Worm (Caenorhabditis elegans): ENCODE data around the gene shn-1.
A peak's percentile ranks its signal among the peaks of the same experiment; 100 is the strongest.

The shn-1 gene

DNA sequence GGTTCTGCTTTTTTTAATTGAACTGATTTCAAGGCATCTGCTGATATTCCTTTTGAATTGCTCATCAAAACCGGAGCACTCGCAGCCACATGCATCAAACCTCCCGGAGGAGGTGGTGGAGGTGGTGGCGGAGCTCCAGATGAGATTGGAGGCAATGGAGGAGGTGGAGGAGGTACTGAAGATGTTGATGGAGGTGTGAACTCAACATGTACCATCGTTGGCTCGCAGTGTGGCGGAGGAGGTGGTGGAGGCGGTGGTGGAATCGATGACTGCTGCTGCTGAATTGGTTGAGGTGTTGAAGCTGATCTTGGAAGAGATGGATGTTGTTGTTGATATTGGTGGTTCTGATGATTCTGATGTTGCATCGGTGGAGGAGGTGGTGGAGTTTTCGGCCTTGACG, 3.8 kb downstream of the shn-1 start:
- TF ChIP-seq tbx-11 (GFP tag; IDR thresholded peaks at IDR 0.05) = no peak
- TF ChIP-seq scrt-1 (GFP tag; IDR thresholded peaks at IDR 0.05) = no peak
- TF ChIP-seq ets-7 (tag; optimal IDR thresholded peaks at IDR 0.05) = no peak
- TF ChIP-seq hmbx-1 (tag; optimal IDR thresholded peaks at IDR 0.05) = no peak
- no peak for TF ChIP-seq tra-4 (tag; optimal IDR thresholded peaks at IDR 0.05)
- TF ChIP-seq hnd-1 (tag; optimal IDR thresholded peaks at IDR 0.05) = no peak
- TF ChIP-seq ceh-13 (GFP tag; optimal IDR thresholded peaks at IDR 0.05) = no peak
- TF ChIP-seq ama-1 (optimal IDR thresholded peaks at IDR 0.05) = no peak
- TF ChIP-seq B0310.2 (tag; optimal IDR thresholded peaks at IDR 0.05) = no peak
- TF ChIP-seq hmg-4 (GFP tag; optimal IDR thresholded peaks at IDR 0.05) = no peak
- TF ChIP-seq tbx-37 (GFP tag; conservative IDR thresholded peaks at IDR 0.05) = no peak
- no peak for TF ChIP-seq ceh-36 (tag; optimal IDR thresholded peaks at IDR 0.05)
- TF ChIP-seq F13C5.2 (tag; optimal IDR thresholded peaks at IDR 0.05) = no peak
- TF ChIP-seq aly-1 (tag; optimal IDR thresholded peaks at IDR 0.05) = no peak
- no peak for TF ChIP-seq pes-1 (GFP tag; IDR thresholded peaks at IDR 0.05)
- TF ChIP-seq sea-1 (GFP tag; conservative IDR thresholded peaks at IDR 0.05) = no peak
- no peak for TF ChIP-seq flt-1 (GFP tag; IDR thresholded peaks at IDR 0.05)

DNA sequence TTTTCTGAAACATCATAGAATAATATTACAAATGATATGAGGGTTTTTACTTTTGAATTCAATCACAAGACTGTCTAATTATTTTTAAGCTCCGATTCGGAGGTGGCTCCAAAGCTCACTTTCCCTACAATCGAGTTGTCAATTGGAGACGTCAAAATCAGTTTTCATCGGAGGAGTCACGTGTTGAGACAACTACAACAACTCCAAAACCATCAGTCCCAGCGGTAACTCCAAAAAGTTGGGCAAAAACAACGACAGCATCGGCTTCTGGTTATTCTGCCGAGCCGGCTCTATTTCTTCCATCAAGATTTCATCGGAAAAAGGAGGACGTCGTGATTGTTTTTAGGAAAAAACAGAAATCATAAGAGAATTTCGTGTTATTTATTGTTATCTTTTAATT, 6.7 kb downstream of the shn-1 start:
- peak; percentile 58 for TF ChIP-seq ama-1 (optimal IDR thresholded peaks at IDR 0.05)
- no peak for TF ChIP-seq pes-1 (GFP tag; IDR thresholded peaks at IDR 0.05)

DNA sequence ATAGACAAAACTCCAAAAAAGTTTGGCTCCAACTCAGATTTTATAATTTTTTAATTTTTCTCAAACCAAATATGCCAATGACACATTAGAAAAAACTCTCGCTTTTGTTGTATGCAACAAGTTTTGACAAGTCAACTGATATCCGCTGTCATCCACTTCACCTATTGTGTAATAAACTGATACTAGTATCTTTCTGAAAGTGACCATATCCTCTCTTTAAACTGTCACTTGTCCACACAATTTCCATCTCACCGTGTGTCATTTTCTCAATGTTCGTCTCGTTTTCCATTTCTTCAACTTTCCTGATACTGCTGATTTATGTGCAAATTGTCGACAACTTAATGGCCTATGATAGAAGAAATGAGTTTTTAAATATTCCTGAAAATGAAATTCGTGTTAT, 7.7 kb downstream of the shn-1 start, which contains the start of the genes C33B4.5 and C33B4.4:
Gene C33B4.5 (plus strand): TSS at position 270 of the 400 bp plus-strand sequence.
Gene C33B4.4 (minus strand): TSS at position 385 of the 400 bp plus-strand sequence.
- TF ChIP-seq flt-1 (GFP tag; IDR thresholded peaks at IDR 0.05) (no peak), hmg-4 (GFP tag; optimal IDR thresholded peaks at IDR 0.05) (no peak), ets-7 (tag; optimal IDR thresholded peaks at IDR 0.05) (no peak), pes-1 (GFP tag; IDR thresholded peaks at IDR 0.05) (no peak), hmbx-1 (tag; optimal IDR thresholded peaks at IDR 0.05) (no peak), tra-4 (tag; optimal IDR thresholded peaks at IDR 0.05) (no peak), F13C5.2 (tag; optimal IDR thresholded peaks at IDR 0.05) (no peak), B0310.2 (tag; optimal IDR thresholded peaks at IDR 0.05) (no peak), hnd-1 (tag; optimal IDR thresholded peaks at IDR 0.05) (no peak), scrt-1 (GFP tag; IDR thresholded peaks at IDR 0.05) (no peak), aly-1 (tag; optimal IDR thresholded peaks at IDR 0.05) (no peak), tbx-37 (GFP tag; conservative IDR thresholded peaks at IDR 0.05) (no peak), sea-1 (GFP tag; conservative IDR thresholded peaks at IDR 0.05) (no peak), ceh-13 (GFP tag; optimal IDR thresholded peaks at IDR 0.05) (no peak), ama-1 (optimal IDR thresholded peaks at IDR 0.05) (no peak), tbx-11 (GFP tag; IDR thresholded peaks at IDR 0.05) (no peak), ceh-36 (tag; optimal IDR thresholded peaks at IDR 0.05) (no peak)

DNA sequence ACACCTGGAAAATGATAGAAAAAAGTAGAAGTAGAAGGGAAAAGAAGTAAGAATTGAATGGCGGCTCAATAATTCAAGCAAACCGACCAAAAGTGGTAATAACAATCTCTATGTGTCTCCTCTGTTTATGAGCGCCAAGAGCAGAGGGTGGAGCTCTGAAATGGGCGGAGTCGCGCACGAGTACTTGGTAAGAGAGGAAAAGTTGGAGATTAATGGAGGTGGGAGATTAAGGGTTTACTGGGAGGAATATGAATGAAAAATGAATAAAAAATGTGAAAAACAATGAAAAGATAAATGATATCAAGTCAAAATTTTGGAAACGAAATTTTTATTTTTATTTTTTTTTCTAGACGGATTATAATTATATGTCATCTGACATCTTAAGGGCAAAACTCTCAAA, 13.1 kb downstream of the shn-1 start:
- TF ChIP-seq ama-1 (optimal IDR thresholded peaks at IDR 0.05) (no peak), pes-1 (GFP tag; IDR thresholded peaks at IDR 0.05) (no peak), scrt-1 (GFP tag; IDR thresholded peaks at IDR 0.05) (no peak), F13C5.2 (tag; optimal IDR thresholded peaks at IDR 0.05) (no peak), hnd-1 (tag; optimal IDR thresholded peaks at IDR 0.05) (no peak), tbx-37 (GFP tag; conservative IDR thresholded peaks at IDR 0.05) (no peak)

DNA sequence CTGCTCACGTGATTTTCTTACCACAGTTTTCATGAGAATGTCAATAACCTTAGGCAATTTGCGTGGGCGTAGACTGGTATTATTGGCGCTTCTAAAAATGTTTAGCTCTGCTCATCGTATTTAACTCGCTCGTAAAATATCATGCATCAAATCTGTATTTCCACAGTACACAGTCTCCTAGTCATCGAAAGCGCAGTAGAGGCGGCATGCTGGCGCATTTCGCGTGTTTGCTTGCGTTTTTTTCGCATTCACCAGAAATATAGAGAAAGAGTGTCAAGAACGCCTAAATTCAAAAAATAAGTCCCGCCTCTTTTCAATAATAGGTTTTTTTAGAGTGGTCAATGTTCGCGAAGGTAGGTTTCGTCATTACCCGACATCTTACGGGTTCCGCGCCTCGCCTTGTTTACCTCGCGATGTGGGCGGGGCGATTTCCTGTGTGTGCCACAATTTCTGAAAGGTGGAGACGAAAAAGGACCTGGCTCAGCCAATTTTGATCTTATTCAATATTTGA, 14.1 kb downstream of the shn-1 start:
- TF ChIP-seq hmbx-1 (tag; optimal IDR thresholded peaks at IDR 0.05) = no peak
- TF ChIP-seq tbx-37 (GFP tag; conservative IDR thresholded peaks at IDR 0.05) = no peak
- TF ChIP-seq sea-1 (GFP tag; conservative IDR thresholded peaks at IDR 0.05) = no peak
- TF ChIP-seq ama-1 (optimal IDR thresholded peaks at IDR 0.05) = no peak
- TF ChIP-seq hnd-1 (tag; optimal IDR thresholded peaks at IDR 0.05) = no peak
- TF ChIP-seq ceh-36 (tag; optimal IDR thresholded peaks at IDR 0.05) = no peak
- no peak for TF ChIP-seq flt-1 (GFP tag; IDR thresholded peaks at IDR 0.05)
- no peak for TF ChIP-seq aly-1 (tag; optimal IDR thresholded peaks at IDR 0.05)
- no peak for TF ChIP-seq tbx-11 (GFP tag; IDR thresholded peaks at IDR 0.05)
- TF ChIP-seq tra-4 (tag; optimal IDR thresholded peaks at IDR 0.05) = no peak
- TF ChIP-seq B0310.2 (tag; optimal IDR thresholded peaks at IDR 0.05) = no peak
- no peak for TF ChIP-seq ets-7 (tag; optimal IDR thresholded peaks at IDR 0.05)
- no peak for TF ChIP-seq scrt-1 (GFP tag; IDR thresholded peaks at IDR 0.05)

DNA sequence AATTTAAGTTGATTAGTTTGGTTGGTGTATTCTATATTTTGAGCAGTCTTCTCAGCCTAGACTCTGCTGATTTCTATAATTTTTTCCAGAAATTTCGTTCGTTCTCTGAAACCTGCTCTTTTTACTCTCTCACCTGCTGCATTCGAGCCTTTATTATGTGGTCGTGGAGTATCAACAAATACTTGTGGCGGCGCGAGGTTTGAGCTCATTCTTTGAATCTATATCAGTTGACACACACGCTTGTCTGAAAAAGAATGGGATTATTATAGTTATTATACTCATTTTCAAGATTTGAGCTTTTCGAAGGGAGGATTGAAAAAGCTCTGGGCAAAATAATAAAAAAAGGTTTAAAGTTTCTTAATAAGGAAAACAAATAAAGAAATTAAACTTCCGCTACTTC, 14.7 kb downstream of the shn-1 start:
- TF ChIP-seq pes-1 (GFP tag; IDR thresholded peaks at IDR 0.05) (no peak), ceh-36 (tag; optimal IDR thresholded peaks at IDR 0.05) (no peak), tbx-37 (GFP tag; conservative IDR thresholded peaks at IDR 0.05) (no peak), scrt-1 (GFP tag; IDR thresholded peaks at IDR 0.05) (no peak), ama-1 (optimal IDR thresholded peaks at IDR 0.05) (no peak), aly-1 (tag; optimal IDR thresholded peaks at IDR 0.05) (no peak), ceh-13 (GFP tag; optimal IDR thresholded peaks at IDR 0.05) (no peak), tra-4 (tag; optimal IDR thresholded peaks at IDR 0.05) (no peak), hmbx-1 (tag; optimal IDR thresholded peaks at IDR 0.05) (no peak), sea-1 (GFP tag; conservative IDR thresholded peaks at IDR 0.05) (no peak), tbx-11 (GFP tag; IDR thresholded peaks at IDR 0.05) (no peak), F13C5.2 (tag; optimal IDR thresholded peaks at IDR 0.05) (no peak), hmg-4 (GFP tag; optimal IDR thresholded peaks at IDR 0.05) (no peak)

DNA sequence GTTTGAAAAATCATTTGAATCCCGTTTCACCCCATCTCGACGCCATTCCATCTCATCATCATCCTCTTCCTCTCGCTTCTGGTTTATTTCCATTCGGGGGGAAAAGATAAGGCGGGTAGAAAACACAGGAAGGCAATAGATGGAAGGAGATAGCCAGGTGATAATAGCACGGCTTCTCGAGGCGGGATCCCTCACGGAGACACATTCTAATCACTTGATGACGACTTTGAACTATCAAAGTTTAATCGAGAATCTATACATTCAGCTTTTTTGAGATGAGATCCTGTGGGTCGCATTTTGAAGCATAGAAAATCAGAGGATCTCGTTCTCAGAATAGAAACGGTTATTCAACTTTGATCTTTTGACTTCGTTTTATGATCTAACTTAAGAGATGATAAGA, 18.8 kb downstream of the shn-1 start, which contains the start of gene C33B4.2:
Gene C33B4.2 (minus strand): TSS at position 165 of the 400 bp plus-strand sequence.
- no peak for TF ChIP-seq hmbx-1 (tag; optimal IDR thresholded peaks at IDR 0.05)
- TF ChIP-seq flt-1 (GFP tag; IDR thresholded peaks at IDR 0.05) = no peak
- no peak for TF ChIP-seq tbx-11 (GFP tag; IDR thresholded peaks at IDR 0.05)
- TF ChIP-seq ama-1 (optimal IDR thresholded peaks at IDR 0.05) = no peak
- no peak for TF ChIP-seq aly-1 (tag; optimal IDR thresholded peaks at IDR 0.05)
- TF ChIP-seq tbx-37 (GFP tag; conservative IDR thresholded peaks at IDR 0.05) = no peak
- TF ChIP-seq ets-7 (tag; optimal IDR thresholded peaks at IDR 0.05) = no peak
- no peak for TF ChIP-seq ceh-13 (GFP tag; optimal IDR thresholded peaks at IDR 0.05)
- no peak for TF ChIP-seq sea-1 (GFP tag; conservative IDR thresholded peaks at IDR 0.05)
- no peak for TF ChIP-seq F13C5.2 (tag; optimal IDR thresholded peaks at IDR 0.05)
- TF ChIP-seq scrt-1 (GFP tag; IDR thresholded peaks at IDR 0.05) = no peak
- no peak for TF ChIP-seq ceh-36 (tag; optimal IDR thresholded peaks at IDR 0.05)
- TF ChIP-seq tra-4 (tag; optimal IDR thresholded peaks at IDR 0.05) = no peak
- no peak for TF ChIP-seq pes-1 (GFP tag; IDR thresholded peaks at IDR 0.05)
- TF ChIP-seq hnd-1 (tag; optimal IDR thresholded peaks at IDR 0.05) = no peak
- no peak for TF ChIP-seq B0310.2 (tag; optimal IDR thresholded peaks at IDR 0.05)
- no peak for TF ChIP-seq hmg-4 (GFP tag; optimal IDR thresholded peaks at IDR 0.05)
